Worm (Caenorhabditis elegans): ENCODE measurements around the gene ostf-4.

Gene ostf-4

ce11 chrIII:10296904-10297303, 21.5 kb downstream of the ostf-4 start:
- no peak for TF ChIP-seq odd-2 (tag; optimal IDR thresholded peaks at IDR 0.05)
- TF ChIP-seq hlh-6 (tag; optimal IDR thresholded peaks at IDR 0.05), result no peak
- no peak for TF ChIP-seq rnt-1 (tag; optimal IDR thresholded peaks at IDR 0.05)
- no peak for TF ChIP-seq ceh-24 (tag; optimal IDR thresholded peaks at IDR 0.05)
- no peak for TF ChIP-seq ceh-19 (GFP tag; optimal IDR thresholded peaks at IDR 0.05)
- no peak for TF ChIP-seq F13H6.1 (tag; optimal IDR thresholded peaks at IDR 0.05)
- TF ChIP-seq mec-3 (tag; optimal IDR thresholded peaks at IDR 0.05; ENCODE audit: borderline replicate concordance), result no peak
- no peak for TF ChIP-seq ref-2 (tag; optimal IDR thresholded peaks at IDR 0.05)
- TF ChIP-seq nhr-232 (tag; optimal IDR thresholded peaks at IDR 0.05), result no peak
- no peak for TF ChIP-seq eyg-1 (tag; optimal IDR thresholded peaks at IDR 0.05)
- TF ChIP-seq hlh-15 (tag; optimal IDR thresholded peaks at IDR 0.05), result no peak
- no peak for TF ChIP-seq unc-55 (GFP tag; optimal IDR thresholded peaks at IDR 0.05)
- no peak for TF ChIP-seq fax-1 (tag; optimal IDR thresholded peaks at IDR 0.05)
- TF ChIP-seq hlh-30 (tag; optimal IDR thresholded peaks at IDR 0.05; ENCODE audit: insufficient read depth), result no peak
- no peak for TF ChIP-seq tbx-7 (tag; optimal IDR thresholded peaks at IDR 0.05)
- TF ChIP-seq dve-1 (tag; optimal IDR thresholded peaks at IDR 0.05), result no peak
- no peak for TF ChIP-seq ets-4 (tag; optimal IDR thresholded peaks at IDR 0.05)
- TF ChIP-seq ceh-9 (tag; optimal IDR thresholded peaks at IDR 0.05), result no peak

- no peak for TF ChIP-seq C38D4.7 (GFP tag; optimal IDR thresholded peaks at IDR 0.05)
- TF ChIP-seq Y22D7AL.16 (tag; optimal IDR thresholded peaks at IDR 0.05), result no peak
Observed at ce11 chrIII:10294837-10295236, 23.5 kb downstream of the ostf-4 start, which contains the start of gene vglu-2. Gene vglu-2, plus strand, starts transcription at chrIII:10295137.

- TF ChIP-seq lin-11 (tag; optimal IDR thresholded peaks at IDR 0.05) (no peak), ceh-31 (tag; optimal IDR thresholded peaks at IDR 0.05) (no peak), K02D7.2 (tag; optimal IDR thresholded peaks at IDR 0.05) (no peak), ceh-22 (tag; optimal IDR thresholded peaks at IDR 0.05) (no peak), odd-2 (tag; optimal IDR thresholded peaks at IDR 0.05) (no peak), unc-42 (tag; optimal IDR thresholded peaks at IDR 0.05) (no peak)
Observed at ce11 chrIII:10293946-10294345, 24.4 kb downstream of the ostf-4 start.

- TF ChIP-seq pag-3 (tag; optimal IDR thresholded peaks at IDR 0.05; ENCODE audit: borderline replicate concordance), result no peak
- no peak for TF ChIP-seq sox-2 (GFP tag; IDR thresholded peaks at IDR 0.05)
Observed at ce11 chrIII:10293362-10293761, 25.0 kb downstream of the ostf-4 start.

ce11 chrIII:10290541-10290940, 27.8 kb downstream of the ostf-4 start:
- TF ChIP-seq che-1 (tag; optimal IDR thresholded peaks at IDR 0.05) (no peak), hlh-13 (GFP tag; optimal IDR thresholded peaks at IDR 0.05) (no peak), ceh-18 (tag; optimal IDR thresholded peaks at IDR 0.05) (no peak), elt-4 (tag; optimal IDR thresholded peaks at IDR 0.05) (no peak), pag-3 (tag; optimal IDR thresholded peaks at IDR 0.05; ENCODE audit: borderline replicate concordance) (no peak), ceh-19 (GFP tag; optimal IDR thresholded peaks at IDR 0.05) (no peak), dve-1 (tag; optimal IDR thresholded peaks at IDR 0.05) (no peak), lin-11 (tag; optimal IDR thresholded peaks at IDR 0.05) (no peak), sox-2 (GFP tag; IDR thresholded peaks at IDR 0.05) (no peak), ref-2 (tag; optimal IDR thresholded peaks at IDR 0.05) (no peak), sdc-2 (tag; optimal IDR thresholded peaks at IDR 0.05) (no peak), hlh-30 (tag; optimal IDR thresholded peaks at IDR 0.05; ENCODE audit: insufficient read depth) (no peak), elt-2 (tag; optimal IDR thresholded peaks at IDR 0.05) (no peak), unc-42 (tag; optimal IDR thresholded peaks at IDR 0.05) (no peak), npax-4 (tag; optimal IDR thresholded peaks at IDR 0.05) (no peak), ttx-3 (tag; optimal IDR thresholded peaks at IDR 0.05) (no peak)

Measured in whole organism, late embryonic.